Fruit fly (Drosophila melanogaster) whole organism, prepupa: ENCODE results near the gene CG34425.

Experiments used
- CG10669 ChIP-seq: fragments of 200-800 bp; sonication (Bioruptor generic); optimal IDR thresholded peaks from 3 replicates; lab custom pipeline; 2018; ENCODE audit warnings: missing biosample characterization, mild to moderate bottlenecking, missing genetic modification characterization, moderate library complexity
- CG11294 ChIP-seq: fragments of 200-800 bp; sonication (Bioruptor generic); IDR thresholded peaks from 2 replicates; pipeline ENCODE4 v1.3.6; 2022; ENCODE audit warnings: missing biosample characterization, missing genetic modification characterization
- CG11902 ChIP-seq: fragments of 200-800 bp; sonication (Bioruptor generic); optimal IDR thresholded peaks from 3 replicates; lab custom pipeline; 2016; ENCODE audit warnings: missing biosample characterization, missing genetic modification characterization
- CG16779 ChIP-seq: fragments of 200-800 bp; sonication (Bioruptor generic); optimal IDR thresholded peaks from 3 replicates; lab custom pipeline; 2017; ENCODE audit warnings: missing biosample characterization, mild to moderate bottlenecking, missing genetic modification characterization
- CG3032 ChIP-seq: fragments of 200-800 bp; optimal IDR thresholded peaks from 2 replicates; lab custom pipeline; 2019; ENCODE audit warnings: missing biosample characterization, mild to moderate bottlenecking, missing genetic modification characterization, moderate library complexity
- CG31627 ChIP-seq: fragments of 200-800 bp; sonication (Bioruptor generic); optimal IDR thresholded peaks from 3 replicates; lab custom pipeline; 2016; ENCODE audit warnings: missing biosample characterization, missing genetic modification characterization
- CG32006 ChIP-seq: fragments of 200-800 bp; sonication (Bioruptor generic); optimal IDR thresholded peaks from 3 replicates; lab custom pipeline; 2017; ENCODE audit warnings: missing biosample characterization, mild to moderate bottlenecking, missing genetic modification characterization
- CG3919 ChIP-seq: fragments of 200-800 bp; sonication (Bioruptor generic); optimal IDR thresholded peaks from 3 replicates; lab custom pipeline; 2016; ENCODE audit warnings: missing biosample characterization, missing genetic modification characterization
- CG4318 ChIP-seq: fragments of 200-800 bp; sonication (Bioruptor generic); optimal IDR thresholded peaks from 3 replicates; lab custom pipeline; 2017; ENCODE audit warnings: missing biosample characterization, mild to moderate bottlenecking, missing genetic modification characterization
- CG6854 ChIP-seq: fragments of 200-800 bp; sonication (Bioruptor generic); optimal IDR thresholded peaks from 2 replicates; lab custom pipeline; 2017; ENCODE audit warnings: missing biosample characterization, mild to moderate bottlenecking, missing genetic modification characterization
- CG8119 ChIP-seq: fragments of 200-800 bp; sonication (Bioruptor generic); IDR thresholded peaks from 3 replicates; pipeline ENCODE4 v1.3.6; 2022; ENCODE audit warnings: missing biosample characterization, missing genetic modification characterization
- CG8319 ChIP-seq: fragments of 200-800 bp; sonication (Bioruptor generic); optimal IDR thresholded peaks from 3 replicates; lab custom pipeline; 2016; ENCODE audit warnings: missing biosample characterization, missing genetic modification characterization
- CG8632 ChIP-seq: fragments of 200-800 bp; sonication (Bioruptor generic); optimal IDR thresholded peaks from 3 replicates; lab custom pipeline; 2016; ENCODE audit warnings: missing biosample characterization, missing genetic modification characterization
- CG9139 ChIP-seq: fragments of 200-800 bp; sonication (Bioruptor generic); optimal IDR thresholded peaks from 3 replicates; lab custom pipeline; 2017; ENCODE audit warnings: missing biosample characterization, mild to moderate bottlenecking, missing genetic modification characterization
- Eip78C ChIP-seq: fragments of 200-800 bp; sonication (Bioruptor generic); peaks from one replicate; lab custom pipeline; 2016; ENCODE audit warnings: missing biosample characterization, missing genetic modification characterization
- Eip93F ChIP-seq: fragments of 200-800 bp; sonication (Bioruptor generic); optimal IDR thresholded peaks from 2 replicates; lab custom pipeline; 2016; ENCODE audit warnings: missing biosample characterization, mild to moderate bottlenecking, missing genetic modification characterization
- Ets21C ChIP-seq: fragments of 200-800 bp; sonication (Bioruptor generic); optimal IDR thresholded peaks from 3 replicates; lab custom pipeline; 2016; ENCODE audit warnings: missing biosample characterization, missing genetic modification characterization
- Ets96B ChIP-seq: fragments of 200-800 bp; optimal IDR thresholded peaks from 2 replicates; lab custom pipeline; 2019; ENCODE audit warnings: missing biosample characterization, mild to moderate bottlenecking, missing genetic modification characterization, moderate library complexity
- Hr39 ChIP-seq: fragments of 200-800 bp; sonication (Bioruptor generic); optimal IDR thresholded peaks from 2 replicates; lab custom pipeline; 2016; ENCODE audit warnings: missing biosample characterization, missing genetic modification characterization
- Hr4 ChIP-seq: fragments of 200-800 bp; sonication (Bioruptor generic); optimal IDR thresholded peaks from 3 replicates; lab custom pipeline; 2016; ENCODE audit warnings: missing biosample characterization, missing genetic modification characterization
- OdsH ChIP-seq: fragments of 200-800 bp; sonication (Bioruptor generic); optimal IDR thresholded peaks from 3 replicates; lab custom pipeline; 2016; ENCODE audit warnings: missing biosample characterization, missing genetic modification characterization
- Smox ChIP-seq: fragments of 200-800 bp; sonication (Bioruptor generic); optimal IDR thresholded peaks from 3 replicates; lab custom pipeline; 2016; ENCODE audit warnings: missing biosample characterization, missing genetic modification characterization
- Sox102F ChIP-seq: fragments of 200-800 bp; sonication (Bioruptor generic); optimal IDR thresholded peaks from 2 replicates; lab custom pipeline; 2016; ENCODE audit warnings: missing biosample characterization, mild to moderate bottlenecking, missing genetic modification characterization
- acj6 ChIP-seq: fragments of 200-800 bp; sonication (Bioruptor generic); optimal IDR thresholded peaks from 3 replicates; lab custom pipeline; 2016; ENCODE audit warnings: missing biosample characterization, missing genetic modification characterization
- cyc ChIP-seq: fragments of 200-800 bp; sonication (Bioruptor generic); optimal IDR thresholded peaks from 3 replicates; lab custom pipeline; 2016; ENCODE audit warnings: missing biosample characterization, missing genetic modification characterization
- dac ChIP-seq: fragments of 200-800 bp; sonication (Bioruptor generic); optimal IDR thresholded peaks from 2 replicates; lab custom pipeline; 2017; ENCODE audit warnings: missing biosample characterization, mild to moderate bottlenecking, missing genetic modification characterization
- eg ChIP-seq: fragments of 200-800 bp; sonication (Bioruptor generic); IDR thresholded peaks from 3 replicates; pipeline ENCODE4 v1.3.6; 2022; ENCODE audit warnings: missing biosample characterization, missing genetic modification characterization
- esn ChIP-seq: fragments of 200-800 bp; sonication (Bioruptor generic); optimal IDR thresholded peaks from 2 replicates; lab custom pipeline; 2016; ENCODE audit warnings: missing biosample characterization, mild to moderate bottlenecking, missing genetic modification characterization, moderate library complexity
- fd85E ChIP-seq: fragments of 200-800 bp; sonication (Bioruptor generic); optimal IDR thresholded peaks from 3 replicates; lab custom pipeline; 2016; ENCODE audit warnings: missing biosample characterization, missing genetic modification characterization
- fkh ChIP-seq: fragments of 200-800 bp; sonication (Bioruptor generic); optimal IDR thresholded peaks from 3 replicates; lab custom pipeline; 2017; ENCODE audit warnings: missing biosample characterization, mild to moderate bottlenecking, missing genetic modification characterization, moderate library complexity
- lz ChIP-seq: fragments of 200-800 bp; sonication (Bioruptor generic); optimal IDR thresholded peaks from 3 replicates; lab custom pipeline; 2016; ENCODE audit warnings: missing biosample characterization, missing genetic modification characterization
- net ChIP-seq: fragments of 200-800 bp; sonication (Bioruptor generic); optimal IDR thresholded peaks from 3 replicates; lab custom pipeline; 2016; ENCODE audit warnings: missing biosample characterization, missing genetic modification characterization
- pdm3 ChIP-seq: fragments of 200-800 bp; sonication (Bioruptor generic); optimal IDR thresholded peaks from 3 replicates; lab custom pipeline; 2016; ENCODE audit warnings: missing biosample characterization, missing genetic modification characterization
- salr ChIP-seq, 2 experiments: fragments of 200-800 bp; sonication (Bioruptor generic); optimal IDR thresholded peaks; 3 replicates each; lab custom pipeline; 2016 to 2018; ENCODE audit warnings: missing biosample characterization in 2 of 2, missing genetic modification characterization in 2 of 2, mild to moderate bottlenecking in 1 of 2
- spab ChIP-seq: fragments of 200-800 bp; sonication (Bioruptor generic); optimal IDR thresholded peaks from 2 replicates; lab custom pipeline; 2017; ENCODE audit warnings: missing biosample characterization, mild to moderate bottlenecking, missing genetic modification characterization, missing genetic modification reagents
- topi ChIP-seq: fragments of 200-800 bp; sonication (Bioruptor generic); optimal IDR thresholded peaks from 3 replicates; lab custom pipeline; 2016; ENCODE audit warnings: missing biosample characterization, missing genetic modification characterization

CG34425 gene

dm6 chr3R:4524144-4524784 lies 18.1 kb upstream of the CG34425 start:
- TF ChIP-seq CG4318 (GFP tag; lab: Kevin White, UChicago) (no peak), CG8119 (GFP tag; lab: Robert Waterston, UW) (no peak), CG8319 (GFP tag; lab: Kevin White, UChicago) (no peak), CG3919 (GFP tag; lab: Kevin White, UChicago) (no peak), topi (GFP tag; lab: Kevin White, UChicago) (no peak)

- TF ChIP-seq Eip78C (no peak), salr (GFP tag; optimal IDR thresholded peaks at IDR 0.05; lab: Kevin White, UChicago) (no peak), CG8632 (GFP tag; lab: Kevin White, UChicago) (no peak), fd85E (GFP tag; lab: Kevin White, UChicago) (no peak), eg (GFP tag; lab: Robert Waterston, UW) (no peak)
These were observed 21.2 kb downstream of the CG34425 start, which contains the start of gene Fip1 for dm6 chr3R:4484999-4485398. Gene Fip1, plus strand, starts transcription at chr3R:4485008.

- TF ChIP-seq net (no peak), spab (no peak), lz (GFP tag; lab: Kevin White, UChicago) (no peak), CG4318 (GFP tag; lab: Kevin White, UChicago) (no peak)
These were observed 25.7 kb downstream of the CG34425 start, which contains the start of gene sac for dm6 chr3R:4480512-4480911. Gene sac, plus strand, starts transcription at chr3R:4480812.

dm6 chr3R:4479038-4479988 lies 26.9 kb downstream of the CG34425 start, which contains the start of gene CG31523:
Gene CG31523, minus strand, starts transcription at chr3R:4479207.
- TF ChIP-seq Eip78C (peak; percentile 56), lz (GFP tag; lab: Kevin White, UChicago) (no peak), OdsH (GFP tag; lab: Kevin White, UChicago) (no peak), CG4318 (GFP tag; lab: Kevin White, UChicago) (no peak), CG31627 (GFP tag; lab: Kevin White, UChicago) (no peak), acj6 (no peak), CG3032 (tag; lab: Kevin White, UChicago) (no peak)
- TF ChIP-seq, all 60 proteins: peak for 1

dm6 chr3R:4478220-4479037 lies 27.7 kb downstream of the CG34425 start:
- TF ChIP-seq CG16779 (tag; lab: Kevin White, UChicago) (peak; percentile 53), net (peak; percentile 87), dac (peak; percentile 42), Ets21C (GFP tag; lab: Kevin White, UChicago) (peak; percentile 83), CG8119 (GFP tag; lab: Robert Waterston, UW) (peak; percentile 82), Hr4 (GFP tag; lab: Kevin White, UChicago) (peak; percentile 82), CG4318 (GFP tag; lab: Kevin White, UChicago) (peak; percentile 42), Smox (peak; percentile 91), eg (GFP tag; lab: Robert Waterston, UW) (peak; percentile 86), CG9139 (GFP tag; lab: Kevin White, UChicago) (peak; percentile 38), spab (peak; percentile 56), acj6 (peak; percentile 89), CG32006 (peak; percentile 77), Ets96B (peak; percentile 73), cyc (GFP tag; lab: Kevin White, UChicago) (peak; percentile 90), CG8632 (GFP tag; lab: Kevin White, UChicago) (peak; percentile 81), pdm3 (peak; percentile 87), CG6854 (GFP tag; lab: Kevin White, UChicago) (no peak), Eip93F (GFP tag; lab: Kevin White, UChicago) (peak; percentile 71), CG10669 (GFP tag; lab: Kevin White, UChicago) (peak; percentile 84), Sox102F (peak; percentile 94), OdsH (GFP tag; lab: Kevin White, UChicago) (peak; percentile 85), CG11902 (GFP tag; lab: Kevin White, UChicago) (peak; percentile 76), Hr39 (peak; percentile 91), CG11294 (peak; percentile 51), esn (GFP tag; lab: Kevin White, UChicago) (peak; percentile 95), fkh (GFP tag; lab: Kevin White, UChicago) (peak; percentile 57), fd85E (GFP tag; lab: Kevin White, UChicago) (peak; percentile 83)
